Worm (Caenorhabditis elegans): Measurements from ENCODE around the gene C05G5.2.
A peak's percentile ranks its signal among the peaks of the same experiment; 100 is the strongest.

Gene C05G5.2

DNA sequence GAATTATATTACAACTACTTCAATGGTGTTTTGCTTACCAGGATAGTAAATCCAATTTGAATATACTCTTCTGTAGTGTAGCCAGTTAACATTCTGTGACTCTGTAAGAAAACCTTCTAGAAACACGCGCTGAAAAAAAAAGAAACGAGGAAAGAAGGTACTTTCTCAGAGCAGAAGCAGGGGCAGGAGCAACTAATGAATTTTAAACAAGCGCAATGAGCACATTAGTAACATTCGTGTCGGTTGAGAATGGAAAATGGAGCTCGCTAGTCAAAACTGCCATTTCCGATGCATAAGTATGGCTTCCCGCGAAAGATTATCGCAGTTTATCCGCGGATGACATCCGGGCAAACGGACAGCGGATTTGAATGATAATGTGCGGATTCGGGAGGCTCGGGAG is 4.8 kb downstream of the C05G5.2 start, which contains the start of gene C05G5.3:
C05G5.3 (minus strand) TSS at position 101 of the 400 bp plus-strand sequence.
- TF ChIP-seq ztf-1 (GFP tag; conservative IDR thresholded peaks at IDR 0.05) (no peak), lin-39 (tag; optimal IDR thresholded peaks at IDR 0.05) (no peak), fos-1 (tag; optimal IDR thresholded peaks at IDR 0.05) (no peak), lin-11 (tag; optimal IDR thresholded peaks at IDR 0.05) (no peak), zag-1 (tag; optimal IDR thresholded peaks at IDR 0.05) (no peak)

DNA sequence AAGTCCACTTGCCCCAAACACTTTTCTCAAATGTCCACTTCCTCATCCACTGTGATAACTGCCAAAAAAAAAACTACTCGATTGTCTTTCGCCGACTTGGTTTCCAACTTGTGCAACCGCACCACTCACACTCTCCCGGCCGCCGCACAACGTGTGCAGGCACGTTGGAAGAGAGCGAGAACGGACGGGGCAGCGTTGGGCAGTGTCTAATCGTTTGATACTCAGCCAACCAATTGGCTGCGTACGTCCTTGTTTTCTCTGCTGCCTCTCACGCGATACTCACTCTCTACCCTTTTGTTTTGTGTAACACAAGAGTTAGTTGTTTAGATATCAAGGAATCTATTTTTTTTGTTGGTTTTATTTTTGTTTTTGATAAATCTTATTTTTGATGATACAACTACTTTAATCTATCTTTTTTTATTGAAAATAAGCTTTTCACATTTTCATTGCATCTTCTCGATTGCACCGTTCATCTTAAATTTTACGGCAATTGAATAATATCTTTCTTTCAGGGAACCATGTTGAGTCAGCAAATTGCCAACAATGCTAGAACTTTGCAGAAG is 6.5 kb downstream of the C05G5.2 start, which contains the start of gene sucl-1:
sucl-1 (plus strand) TSS at position 513 of the 563 bp plus-strand sequence.
- TF ChIP-seq ztf-11 (tag; optimal IDR thresholded peaks at IDR 0.05) (no peak), gmeb-1 (tag; optimal IDR thresholded peaks at IDR 0.05) (peak; percentile 43), nhr-6 (tag; optimal IDR thresholded peaks at IDR 0.05) (peak; percentile 39), mbf-1 (tag; optimal IDR thresholded peaks at IDR 0.05) (no peak), nhr-237 (tag; optimal IDR thresholded peaks at IDR 0.05) (no peak), unc-62 (GFP tag; optimal IDR thresholded peaks at IDR 0.05) (no peak), nhr-21 (tag; optimal IDR thresholded peaks at IDR 0.05) (peak; percentile 72), zag-1 (tag; optimal IDR thresholded peaks at IDR 0.05) (peak; percentile 82), nhr-25 (tag; optimal IDR thresholded peaks at IDR 0.05) (peak; percentile 86), blmp-1 (tag; optimal IDR thresholded peaks at IDR 0.05; ENCODE audit: insufficient read depth) (no peak), crh-2 (tag; optimal IDR thresholded peaks at IDR 0.05) (peak; percentile 92), Y55F3AM.14 (GFP tag; optimal IDR thresholded peaks at IDR 0.05) (peak; percentile 68), elt-3 (tag; optimal IDR thresholded peaks at IDR 0.05) (no peak), nhr-12 (tag; optimal IDR thresholded peaks at IDR 0.05) (no peak), dmd-4 (tag; optimal IDR thresholded peaks at IDR 0.05) (no peak), sma-3 (GFP tag; optimal IDR thresholded peaks at IDR 0.05) (peak; percentile 71), egl-27 (tag; optimal IDR thresholded peaks at IDR 0.05) (peak; percentile 27), ZK546.5 (tag; optimal IDR thresholded peaks at IDR 0.05) (no peak), nhr-10 (tag; optimal IDR thresholded peaks at IDR 0.05) (no peak), nhr-11 (tag; optimal IDR thresholded peaks at IDR 0.05) (no peak), lin-39 (tag; optimal IDR thresholded peaks at IDR 0.05) (no peak), ceh-16 (tag; optimal IDR thresholded peaks at IDR 0.05) (no peak), mdl-1 (tag; optimal IDR thresholded peaks at IDR 0.05) (peak; percentile 54 to 82), C34F6.9 (tag; optimal IDR thresholded peaks at IDR 0.05) (peak; percentile 89), F13H6.1 (tag; optimal IDR thresholded peaks at IDR 0.05) (peak; percentile 90), elt-1 (tag; optimal IDR thresholded peaks at IDR 0.05) (no peak), alr-1 (tag; optimal IDR thresholded peaks at IDR 0.05) (no peak), sem-4 (tag; optimal IDR thresholded peaks at IDR 0.05) (peak; percentile 78), unc-39 (tag; optimal IDR thresholded peaks at IDR 0.05) (no peak), lin-13 (GFP tag; optimal IDR thresholded peaks at IDR 0.05) (peak; percentile 71), peb-1 (tag; optimal IDR thresholded peaks at IDR 0.05) (no peak), ztf-1 (GFP tag; conservative IDR thresholded peaks at IDR 0.05) (no peak), fos-1 (tag; optimal IDR thresholded peaks at IDR 0.05) (peak; percentile 92), lin-11 (tag; optimal IDR thresholded peaks at IDR 0.05) (peak; percentile 64), nhr-77 (tag; optimal IDR thresholded peaks at IDR 0.05) (no peak), mab-5 (tag; optimal IDR thresholded peaks at IDR 0.05) (peak; percentile 76), aly-2 (tag; optimal IDR thresholded peaks at IDR 0.05) (no peak), ztf-4 (tag; optimal IDR thresholded peaks at IDR 0.05) (peak; percentile 48), sma-9 (GFP tag; optimal IDR thresholded peaks at IDR 0.05) (peak; percentile 92), sma-9 (tag; optimal IDR thresholded peaks at IDR 0.05) (no peak), unc-55 (GFP tag; optimal IDR thresholded peaks at IDR 0.05) (peak; percentile 87), lsy-2 (tag; optimal IDR thresholded peaks at IDR 0.05) (peak; percentile 45 to 82), ceh-82 (tag; optimal IDR thresholded peaks at IDR 0.05) (peak; percentile 7), skn-1 (tag; optimal IDR thresholded peaks at IDR 0.05) (no peak), snpc-4 (tag; optimal IDR thresholded peaks at IDR 0.05) (peak; percentile 75), R02D3.7 (tag; optimal IDR thresholded peaks at IDR 0.05) (no peak), nhr-129 (tag; optimal IDR thresholded peaks at IDR 0.05) (peak; percentile 94), ama-1 (optimal IDR thresholded peaks at IDR 0.05) (no peak), nhr-23 (tag; optimal IDR thresholded peaks at IDR 0.05) (no peak)
